Comparison of ENCODE assay signal across 4 fruit fly cellular contexts in the genomic region with DNA sequence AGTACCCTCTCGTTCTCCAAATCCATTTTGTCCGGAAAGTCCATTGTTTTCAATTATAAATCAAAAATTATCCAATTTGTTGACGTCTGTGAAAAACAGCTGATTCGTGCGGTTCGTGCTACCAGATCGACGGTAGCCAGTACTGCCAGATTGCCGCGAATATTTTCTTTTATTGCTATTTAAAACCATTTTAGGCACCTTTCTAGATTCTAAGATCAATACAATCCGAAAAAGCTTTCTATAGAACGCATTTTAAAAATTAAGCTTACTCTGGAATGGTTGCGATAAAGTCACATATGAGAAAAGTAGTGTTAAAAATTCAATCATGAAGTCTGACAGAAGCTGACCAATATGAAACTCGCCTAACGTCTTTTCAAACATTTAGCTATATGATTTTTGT.
TF ChIP-seq lines count a peak whose summit lies in the region.

A gene (minus strand): TSS at position 110 of the 400 bp plus-strand sequence.

TF ChIP-seq in whole organism, adult, 20 proteins besides CTCF, POLR2A, EP300 and RAD21 (continued from another document):
- no peak for TF ChIP-seq CG33017 (tag; optimal IDR thresholded peaks at IDR 0.05; lab: Kevin White, UChicago)
- peak; percentile 22 for TF ChIP-seq CG14711 (tag; optimal IDR thresholded peaks at IDR 0.05; lab: Kevin White, UChicago)

TF ChIP-seq in whole organism, embryonic, 481 proteins besides CTCF, POLR2A, EP300 and RAD21 (continued from another document and continues in another):
- TF ChIP-seq crp (GFP tag; optimal IDR thresholded peaks at IDR 0.05; lab: Kevin White, UChicago) (peak; percentile 97), CG2199 (GFP tag; IDR thresholded peaks at IDR 0.05; lab: Robert Waterston, UW) (no peak), Mes4 (GFP tag; optimal IDR thresholded peaks at IDR 0.05; lab: Kevin White, UChicago) (no peak), CG3838 (GFP tag; optimal IDR thresholded peaks at IDR 0.05; lab: Kevin White, UChicago) (no peak), CG5180 (GFP tag; optimal IDR thresholded peaks at IDR 0.05; lab: Kevin White, UChicago) (no peak), CG11504 (tag; optimal IDR thresholded peaks at IDR 0.05; lab: Kevin White, UChicago) (peak; percentile 45), run (tag; optimal IDR thresholded peaks at IDR 0.05; lab: Kevin White, UChicago) (no peak), tna (GFP tag; IDR thresholded peaks at IDR 0.05; lab: Robert Waterston, UW; ENCODE audit: partially characterized antibody) (no peak), CG12942 (GFP tag; optimal IDR thresholded peaks at IDR 0.05; lab: Kevin White, UChicago) (peak; percentile 7), CG18011 (GFP tag; optimal IDR thresholded peaks at IDR 0.05; lab: Kevin White, UChicago) (peak; percentile 97), Sry-β (GFP tag; optimal IDR thresholded peaks at IDR 0.05; lab: Kevin White, UChicago) (no peak), usp (GFP tag; optimal IDR thresholded peaks at IDR 0.05; lab: Kevin White, UChicago) (no peak), CG10565 (GFP tag; optimal IDR thresholded peaks at IDR 0.05; lab: Kevin White, UChicago) (no peak), CG10366 (GFP tag; IDR thresholded peaks at IDR 0.05; lab: Robert Waterston, UW) (no peak), salm (tag; optimal IDR thresholded peaks at IDR 0.05; lab: Kevin White, UChicago) (no peak), Dek (tag; optimal IDR thresholded peaks at IDR 0.05; lab: Kevin White, UChicago) (peak; percentile 36), pan (optimal IDR thresholded peaks at IDR 0.05; lab: Kevin White, UChicago) (no peak), pan (GFP tag; optimal IDR thresholded peaks at IDR 0.05 in 1 of 2, IDR thresholded peaks at IDR 0.05 in 1 of 2) (peak in 1 of 2 experiments; percentile 40), Optix (GFP tag; IDR thresholded peaks at IDR 0.05; lab: Robert Waterston, UW) (no peak), tgo (GFP tag; IDR thresholded peaks at IDR 0.05; lab: Robert Waterston, UW) (no peak), CG11695 (GFP tag; IDR thresholded peaks at IDR 0.05; lab: Robert Waterston, UW) (no peak), NFAT (GFP tag; IDR thresholded peaks at IDR 0.05; lab: Robert Waterston, UW) (no peak), Adf1 (GFP tag; IDR thresholded peaks at IDR 0.05; lab: Robert Waterston, UW) (no peak), CG3281 (GFP tag; optimal IDR thresholded peaks at IDR 0.05; lab: Kevin White, UChicago) (no peak), wek (GFP tag; optimal IDR thresholded peaks at IDR 0.05; lab: Kevin White, UChicago) (no peak), br (optimal IDR thresholded peaks at IDR 0.05; lab: Kevin White, UChicago) (no peak), CoRest (tag; optimal IDR thresholded peaks at IDR 0.05; lab: Kevin White, UChicago) (peak; percentile 79), crol (GFP tag; IDR thresholded peaks at IDR 0.05; lab: Robert Waterston, UW) (no peak), CG10274 (GFP tag; optimal IDR thresholded peaks at IDR 0.05; lab: Kevin White, UChicago) (no peak), HmgD (GFP tag; optimal IDR thresholded peaks at IDR 0.05; lab: Kevin White, UChicago) (no peak), CG9797 (GFP tag; optimal IDR thresholded peaks at IDR 0.05; lab: Kevin White, UChicago) (peak; percentile 4), wor (GFP tag; IDR thresholded peaks at IDR 0.05; lab: Robert Waterston, UW) (no peak), Mad (GFP tag; optimal IDR thresholded peaks at IDR 0.05; lab: Kevin White, UChicago) (peak; percentile 66), schlank (tag; optimal IDR thresholded peaks at IDR 0.05; lab: Kevin White, UChicago) (no peak), wdn (GFP tag; IDR thresholded peaks at IDR 0.05; lab: Robert Waterston, UW) (no peak), so (GFP tag; IDR thresholded peaks at IDR 0.05; lab: Robert Waterston, UW) (no peak), bbx (GFP tag; IDR thresholded peaks at IDR 0.05; lab: Robert Waterston, UW; ENCODE audit: partially characterized antibody) (no peak), Xrp1 (GFP tag; IDR thresholded peaks at IDR 0.05; lab: Robert Waterston, UW) (peak; percentile 23; the same call in 1 of the 2 replicates), ssp (GFP tag; IDR thresholded peaks at IDR 0.05; lab: Robert Waterston, UW) (no peak), Oli (tag; optimal IDR thresholded peaks at IDR 0.05; lab: Kevin White, UChicago) (peak; percentile 20), slbo (GFP tag; IDR thresholded peaks at IDR 0.05; lab: Robert Waterston, UW) (peak; percentile 74), grn (GFP tag; optimal IDR thresholded peaks at IDR 0.05; lab: Kevin White, UChicago) (no peak), CG11696 (GFP tag; IDR thresholded peaks at IDR 0.05; lab: Robert Waterston, UW) (no peak)

TF ChIP-seq in whole organism, prepupa, 60 proteins besides CTCF, POLR2A, EP300 and RAD21 (continued from another document):
- TF ChIP-seq Met (GFP tag; optimal IDR thresholded peaks at IDR 0.05; lab: Kevin White, UChicago) (peak; percentile 26), Eip93F (GFP tag; optimal IDR thresholded peaks at IDR 0.05; lab: Kevin White, UChicago) (no peak), CG16779 (tag; optimal IDR thresholded peaks at IDR 0.05; lab: Kevin White, UChicago) (no peak), Sox14 (GFP tag; optimal IDR thresholded peaks at IDR 0.05; lab: Kevin White, UChicago) (peak; percentile 52), Hr38 (GFP tag; optimal IDR thresholded peaks at IDR 0.05; lab: Kevin White, UChicago) (no peak), Lpt (GFP tag; optimal IDR thresholded peaks at IDR 0.05; lab: Kevin White, UChicago) (no peak), cyc (GFP tag; optimal IDR thresholded peaks at IDR 0.05; lab: Kevin White, UChicago) (peak; percentile 36), CG15336 (GFP tag; IDR thresholded peaks at IDR 0.05; lab: Robert Waterston, UW) (no peak), lz (GFP tag; optimal IDR thresholded peaks at IDR 0.05; lab: Kevin White, UChicago) (peak; percentile 54), pdm3 (GFP tag; optimal IDR thresholded peaks at IDR 0.05; lab: Kevin White, UChicago) (peak; percentile 47), Blimp-1 (GFP tag; optimal IDR thresholded peaks at IDR 0.05; lab: Kevin White, UChicago) (no peak), fkh (GFP tag; optimal IDR thresholded peaks at IDR 0.05; lab: Kevin White, UChicago) (no peak), CG34406 (GFP tag; optimal IDR thresholded peaks at IDR 0.05; lab: Kevin White, UChicago) (no peak), eg (GFP tag; IDR thresholded peaks at IDR 0.05; lab: Robert Waterston, UW) (no peak), CG8119 (GFP tag; IDR thresholded peaks at IDR 0.05; lab: Robert Waterston, UW) (no peak), Smox (GFP tag; optimal IDR thresholded peaks at IDR 0.05; lab: Kevin White, UChicago) (peak; percentile 33), CG1621 (tag; optimal IDR thresholded peaks at IDR 0.05; lab: Kevin White, UChicago) (no peak), net (GFP tag; optimal IDR thresholded peaks at IDR 0.05; lab: Kevin White, UChicago) (no peak), salr (GFP tag; optimal IDR thresholded peaks at IDR 0.05; lab: Kevin White, UChicago) (peak in 1 of 2 experiments; percentile 8), CG10631 (GFP tag; optimal IDR thresholded peaks at IDR 0.05; lab: Kevin White, UChicago) (peak; percentile 64), acj6 (GFP tag; optimal IDR thresholded peaks at IDR 0.05; lab: Kevin White, UChicago) (peak; percentile 40), svp (GFP tag; lab: Kevin White, UChicago) (peak; percentile 33)

TF ChIP-seq in whole organism, wandering third instar larva, 38 proteins besides CTCF, POLR2A, EP300 and RAD21 (continued from another document):
- TF ChIP-seq CrebA (GFP tag; optimal IDR thresholded peaks at IDR 0.05; lab: Kevin White, UChicago; ENCODE audit: borderline replicate concordance), result no peak
- no peak for TF ChIP-seq Abd-B (GFP tag; optimal IDR thresholded peaks at IDR 0.05; lab: Kevin White, UChicago)
- no peak for TF ChIP-seq Sp1 (GFP tag; optimal IDR thresholded peaks at IDR 0.05; lab: Kevin White, UChicago)
- TF ChIP-seq br (GFP tag; optimal IDR thresholded peaks at IDR 0.05; lab: Kevin White, UChicago), result peak; percentile 8
- no peak for TF ChIP-seq jim (GFP tag; optimal IDR thresholded peaks at IDR 0.05; lab: Kevin White, UChicago)
- TF ChIP-seq dsf (GFP tag; optimal IDR thresholded peaks at IDR 0.05; lab: Kevin White, UChicago; ENCODE audit: borderline replicate concordance), result no peak
TF ChIP-seq in whole organism, wandering third instar larva: peak in this region for 11.
